Fruit fly (Drosophila melanogaster) whole organism, prepupa: ENCODE measurements around the gene CG31917.

Source experiments
- Blimp-1 ChIP-seq: fragments of 200-800 bp; sonication (Bioruptor generic); optimal IDR thresholded peaks from 3 replicates; lab custom pipeline; 2017; ENCODE audit warnings: missing biosample characterization, missing genetic modification characterization, mild to moderate bottlenecking, moderate library complexity, missing genetic modification reagents
- CG10631 ChIP-seq: fragments of 200-800 bp; sonication (Bioruptor generic); optimal IDR thresholded peaks from 2 replicates; lab custom pipeline; 2016; ENCODE audit warnings: missing biosample characterization, missing genetic modification characterization
- CG10669 ChIP-seq: fragments of 200-800 bp; sonication (Bioruptor generic); optimal IDR thresholded peaks from 3 replicates; lab custom pipeline; 2018; ENCODE audit warnings: missing biosample characterization, mild to moderate bottlenecking, missing genetic modification characterization, moderate library complexity
- CG11294 ChIP-seq: fragments of 200-800 bp; sonication (Bioruptor generic); IDR thresholded peaks from 2 replicates; pipeline ENCODE4 v1.3.6; 2022; ENCODE audit warnings: missing biosample characterization, missing genetic modification characterization
- CG11762 ChIP-seq: fragments of 200-800 bp; sonication (Bioruptor generic); optimal IDR thresholded peaks from 3 replicates; lab custom pipeline; 2016; ENCODE audit warnings: missing biosample characterization, missing genetic modification characterization; ENCODE audit not compliant: insufficient read depth
- CG11902 ChIP-seq: fragments of 200-800 bp; sonication (Bioruptor generic); optimal IDR thresholded peaks from 3 replicates; lab custom pipeline; 2016; ENCODE audit warnings: missing biosample characterization, missing genetic modification characterization
- CG1621 ChIP-seq: fragments of 200-800 bp; sonication (Bioruptor generic); optimal IDR thresholded peaks from 3 replicates; lab custom pipeline; 2018; ENCODE audit warnings: missing biosample characterization, mild to moderate bottlenecking, missing genetic modification characterization
- CG3032 ChIP-seq: fragments of 200-800 bp; optimal IDR thresholded peaks from 2 replicates; lab custom pipeline; 2019; ENCODE audit warnings: missing biosample characterization, mild to moderate bottlenecking, missing genetic modification characterization, moderate library complexity
- CG31627 ChIP-seq: fragments of 200-800 bp; sonication (Bioruptor generic); optimal IDR thresholded peaks from 3 replicates; lab custom pipeline; 2016; ENCODE audit warnings: missing biosample characterization, missing genetic modification characterization
- CG32006 ChIP-seq: fragments of 200-800 bp; sonication (Bioruptor generic); optimal IDR thresholded peaks from 3 replicates; lab custom pipeline; 2017; ENCODE audit warnings: missing biosample characterization, mild to moderate bottlenecking, missing genetic modification characterization
- CG34406 ChIP-seq: fragments of 200-800 bp; sonication (Bioruptor generic); optimal IDR thresholded peaks from 3 replicates; lab custom pipeline; 2016; ENCODE audit warnings: missing biosample characterization, missing genetic modification characterization
- CG3919 ChIP-seq: fragments of 200-800 bp; sonication (Bioruptor generic); optimal IDR thresholded peaks from 3 replicates; lab custom pipeline; 2016; ENCODE audit warnings: missing biosample characterization, missing genetic modification characterization
- CG4318 ChIP-seq: fragments of 200-800 bp; sonication (Bioruptor generic); optimal IDR thresholded peaks from 3 replicates; lab custom pipeline; 2017; ENCODE audit warnings: missing biosample characterization, mild to moderate bottlenecking, missing genetic modification characterization
- CG6276 ChIP-seq: fragments of 200-800 bp; sonication (Bioruptor generic); optimal IDR thresholded peaks from 2 replicates; lab custom pipeline; 2017; ENCODE audit warnings: missing biosample characterization, mild to moderate bottlenecking, missing genetic modification characterization
- CG6792 ChIP-seq: fragments of 200-800 bp; sonication (Bioruptor generic); optimal IDR thresholded peaks from 3 replicates; lab custom pipeline; 2016; ENCODE audit warnings: missing biosample characterization, missing genetic modification characterization
- CG6808 ChIP-seq: fragments of 200-800 bp; sonication (Bioruptor generic); optimal IDR thresholded peaks from 3 replicates; lab custom pipeline; 2017; ENCODE audit warnings: missing biosample characterization, missing genetic modification characterization, mild to moderate bottlenecking, moderate library complexity, missing genetic modification reagents
- CG7368 ChIP-seq: fragments of 200-800 bp; sonication (Bioruptor generic); optimal IDR thresholded peaks from 3 replicates; lab custom pipeline; 2016; ENCODE audit warnings: missing biosample characterization, missing genetic modification characterization
- CG8119 ChIP-seq: fragments of 200-800 bp; sonication (Bioruptor generic); IDR thresholded peaks from 3 replicates; pipeline ENCODE4 v1.3.6; 2022; ENCODE audit warnings: missing biosample characterization, missing genetic modification characterization
- CG8319 ChIP-seq: fragments of 200-800 bp; sonication (Bioruptor generic); optimal IDR thresholded peaks from 3 replicates; lab custom pipeline; 2016; ENCODE audit warnings: missing biosample characterization, missing genetic modification characterization
- CG8632 ChIP-seq: fragments of 200-800 bp; sonication (Bioruptor generic); optimal IDR thresholded peaks from 3 replicates; lab custom pipeline; 2016; ENCODE audit warnings: missing biosample characterization, missing genetic modification characterization
- CG9139 ChIP-seq: fragments of 200-800 bp; sonication (Bioruptor generic); optimal IDR thresholded peaks from 3 replicates; lab custom pipeline; 2017; ENCODE audit warnings: missing biosample characterization, mild to moderate bottlenecking, missing genetic modification characterization
- Eip75B ChIP-seq: fragments of 200-800 bp; sonication (Bioruptor generic); optimal IDR thresholded peaks from 3 replicates; lab custom pipeline; 2016; ENCODE audit warnings: missing biosample characterization, missing genetic modification characterization
- Eip78C ChIP-seq: fragments of 200-800 bp; sonication (Bioruptor generic); peaks from one replicate; lab custom pipeline; 2016; ENCODE audit warnings: missing biosample characterization, missing genetic modification characterization
- Ets21C ChIP-seq: fragments of 200-800 bp; sonication (Bioruptor generic); optimal IDR thresholded peaks from 3 replicates; lab custom pipeline; 2016; ENCODE audit warnings: missing biosample characterization, missing genetic modification characterization
- Ets96B ChIP-seq: fragments of 200-800 bp; optimal IDR thresholded peaks from 2 replicates; lab custom pipeline; 2019; ENCODE audit warnings: missing biosample characterization, mild to moderate bottlenecking, missing genetic modification characterization, moderate library complexity
- Gug ChIP-seq: fragments of 200-800 bp; sonication (Bioruptor generic); IDR thresholded peaks from 2 replicates; pipeline ENCODE4 v1.3.6; 2022; ENCODE audit warnings: missing biosample characterization, missing genetic modification characterization
- Hr38 ChIP-seq: sonication (Bioruptor generic); optimal IDR thresholded peaks from 2 replicates; lab custom pipeline; 2016; ENCODE audit warnings: missing biosample characterization, missing genetic modification characterization
- Hr39 ChIP-seq: fragments of 200-800 bp; sonication (Bioruptor generic); optimal IDR thresholded peaks from 2 replicates; lab custom pipeline; 2016; ENCODE audit warnings: missing biosample characterization, missing genetic modification characterization
- Hr4 ChIP-seq: fragments of 200-800 bp; sonication (Bioruptor generic); optimal IDR thresholded peaks from 3 replicates; lab custom pipeline; 2016; ENCODE audit warnings: missing biosample characterization, missing genetic modification characterization
- Met ChIP-seq: fragments of 200-800 bp; sonication (Bioruptor generic); optimal IDR thresholded peaks from 3 replicates; lab custom pipeline; 2016; ENCODE audit warnings: missing biosample characterization, missing genetic modification characterization
- OdsH ChIP-seq: fragments of 200-800 bp; sonication (Bioruptor generic); optimal IDR thresholded peaks from 3 replicates; lab custom pipeline; 2016; ENCODE audit warnings: missing biosample characterization, missing genetic modification characterization
- Smox ChIP-seq: fragments of 200-800 bp; sonication (Bioruptor generic); optimal IDR thresholded peaks from 3 replicates; lab custom pipeline; 2016; ENCODE audit warnings: missing biosample characterization, missing genetic modification characterization
- Sox102F ChIP-seq: fragments of 200-800 bp; sonication (Bioruptor generic); optimal IDR thresholded peaks from 2 replicates; lab custom pipeline; 2016; ENCODE audit warnings: missing biosample characterization, mild to moderate bottlenecking, missing genetic modification characterization
- Sox14 ChIP-seq: fragments of 200-800 bp; sonication (Bioruptor generic); optimal IDR thresholded peaks from 3 replicates; lab custom pipeline; 2016; ENCODE audit warnings: missing biosample characterization, missing genetic modification characterization
- Sox15 ChIP-seq: fragments of 200-800 bp; sonication (Bioruptor generic); optimal IDR thresholded peaks from 3 replicates; lab custom pipeline; 2016; ENCODE audit warnings: missing biosample characterization, missing genetic modification characterization
- achi ChIP-seq: fragments of 200-800 bp; sonication (Bioruptor generic); optimal IDR thresholded peaks from 3 replicates; lab custom pipeline; 2016; ENCODE audit warnings: missing biosample characterization, missing genetic modification characterization
- acj6 ChIP-seq: fragments of 200-800 bp; sonication (Bioruptor generic); optimal IDR thresholded peaks from 3 replicates; lab custom pipeline; 2016; ENCODE audit warnings: missing biosample characterization, missing genetic modification characterization
- cyc ChIP-seq: fragments of 200-800 bp; sonication (Bioruptor generic); optimal IDR thresholded peaks from 3 replicates; lab custom pipeline; 2016; ENCODE audit warnings: missing biosample characterization, missing genetic modification characterization
- dac ChIP-seq: fragments of 200-800 bp; sonication (Bioruptor generic); optimal IDR thresholded peaks from 2 replicates; lab custom pipeline; 2017; ENCODE audit warnings: missing biosample characterization, mild to moderate bottlenecking, missing genetic modification characterization
- dsx ChIP-seq: fragments of 200-800 bp; optimal IDR thresholded peaks from 3 replicates; lab custom pipeline; 2019; ENCODE audit warnings: missing biosample characterization, mild to moderate bottlenecking, missing genetic modification characterization, moderate library complexity; ENCODE audit not compliant: poor library complexity, severe bottlenecking
- eg ChIP-seq: fragments of 200-800 bp; sonication (Bioruptor generic); IDR thresholded peaks from 3 replicates; pipeline ENCODE4 v1.3.6; 2022; ENCODE audit warnings: missing biosample characterization, missing genetic modification characterization
- esn ChIP-seq: fragments of 200-800 bp; sonication (Bioruptor generic); optimal IDR thresholded peaks from 2 replicates; lab custom pipeline; 2016; ENCODE audit warnings: missing biosample characterization, mild to moderate bottlenecking, missing genetic modification characterization, moderate library complexity
- fd59A ChIP-seq: fragments of 200-800 bp; sonication (Bioruptor generic); optimal IDR thresholded peaks from 2 replicates; lab custom pipeline; 2017; ENCODE audit warnings: missing biosample characterization, mild to moderate bottlenecking, missing genetic modification characterization, missing genetic modification reagents
- fkh ChIP-seq: fragments of 200-800 bp; sonication (Bioruptor generic); optimal IDR thresholded peaks from 3 replicates; lab custom pipeline; 2017; ENCODE audit warnings: missing biosample characterization, mild to moderate bottlenecking, missing genetic modification characterization, moderate library complexity
- lz ChIP-seq: fragments of 200-800 bp; sonication (Bioruptor generic); optimal IDR thresholded peaks from 3 replicates; lab custom pipeline; 2016; ENCODE audit warnings: missing biosample characterization, missing genetic modification characterization
- net ChIP-seq: fragments of 200-800 bp; sonication (Bioruptor generic); optimal IDR thresholded peaks from 3 replicates; lab custom pipeline; 2016; ENCODE audit warnings: missing biosample characterization, missing genetic modification characterization
- pdm3 ChIP-seq: fragments of 200-800 bp; sonication (Bioruptor generic); optimal IDR thresholded peaks from 3 replicates; lab custom pipeline; 2016; ENCODE audit warnings: missing biosample characterization, missing genetic modification characterization
- salr ChIP-seq, 2 experiments: fragments of 200-800 bp; sonication (Bioruptor generic); optimal IDR thresholded peaks; 3 replicates each; lab custom pipeline; 2016 to 2018; ENCODE audit warnings: missing biosample characterization in 2 of 2, missing genetic modification characterization in 2 of 2, mild to moderate bottlenecking in 1 of 2
- spab ChIP-seq: fragments of 200-800 bp; sonication (Bioruptor generic); optimal IDR thresholded peaks from 2 replicates; lab custom pipeline; 2017; ENCODE audit warnings: missing biosample characterization, mild to moderate bottlenecking, missing genetic modification characterization, missing genetic modification reagents
- ss ChIP-seq, 2 experiments: fragments of 200-800 bp; sonication (Bioruptor generic); optimal IDR thresholded peaks; 2 replicates in 1 of 2; 3 replicates in 1 of 2; lab custom pipeline; 2017 to 2018; ENCODE audit warnings: mild to moderate bottlenecking in 2 of 2, missing biosample characterization in 2 of 2, missing genetic modification characterization in 2 of 2, moderate library complexity in 1 of 2
- svp ChIP-seq: fragments of 200-800 bp; sonication (Bioruptor generic); peaks from one replicate; lab custom pipeline; 2016; ENCODE audit warnings: missing biosample characterization, missing genetic modification characterization
- topi ChIP-seq: fragments of 200-800 bp; sonication (Bioruptor generic); optimal IDR thresholded peaks from 3 replicates; lab custom pipeline; 2016; ENCODE audit warnings: missing biosample characterization, missing genetic modification characterization
- vri ChIP-seq: fragments of 200-800 bp; sonication (Bioruptor generic); optimal IDR thresholded peaks from 3 replicates; lab custom pipeline; 2016; ENCODE audit warnings: missing biosample characterization, mild to moderate bottlenecking, missing genetic modification characterization

Gene CG31917

dm6 chr2L:5010784-5011260 lies at the start of gene CG31917, which contains the start of the genes Tfb5 and SelT:
TSS of gene CG31917 (minus strand) at chr2L:5010834.
TSS of gene Tfb5 (minus strand) at chr2L:5010834.
TSS of gene SelT (plus strand) at chr2L:5010922.
- TF ChIP-seq CG11762 (GFP tag; lab: Kevin White, UChicago) (no peak), CG6276 (GFP tag; lab: Kevin White, UChicago) (no peak), Gug (no peak), salr (GFP tag; optimal IDR thresholded peaks at IDR 0.05; lab: Kevin White, UChicago) (no peak), achi (GFP tag; lab: Kevin White, UChicago) (peak; percentile 33), Eip75B (GFP tag; lab: Kevin White, UChicago) (no peak), topi (peak; percentile 43), CG10631 (GFP tag; lab: Kevin White, UChicago) (no peak), svp (GFP tag; lab: Kevin White, UChicago) (peak; percentile 86), Met (GFP tag; lab: Kevin White, UChicago) (no peak), Hr38 (GFP tag; lab: Kevin White, UChicago) (no peak), CG8319 (GFP tag; lab: Kevin White, UChicago) (no peak), CG3919 (no peak), CG6792 (GFP tag; lab: Kevin White, UChicago) (peak; percentile 42), Blimp-1 (GFP tag; lab: Kevin White, UChicago) (no peak), Ets21C (GFP tag; lab: Kevin White, UChicago) (peak; percentile 54), CG6808 (no peak), net (no peak), ss (GFP tag; optimal IDR thresholded peaks at IDR 0.05; lab: Kevin White, UChicago) (no peak), fkh (GFP tag; lab: Kevin White, UChicago) (no peak), spab (no peak), Sox102F (GFP tag; lab: Kevin White, UChicago) (no peak), esn (GFP tag; lab: Kevin White, UChicago) (peak; percentile 73), CG1621 (no peak), acj6 (peak; percentile 65), lz (peak; percentile 65), eg (GFP tag; lab: Robert Waterston, UW) (peak; percentile 63; the same call in 2 of the 3 replicates), CG32006 (GFP tag; lab: Kevin White, UChicago) (no peak), Sox15 (GFP tag; lab: Kevin White, UChicago) (peak; percentile 31), CG34406 (GFP tag; lab: Kevin White, UChicago) (peak; percentile 5), CG31627 (GFP tag; lab: Kevin White, UChicago) (peak; percentile 58), Hr4 (GFP tag; lab: Kevin White, UChicago) (no peak), Smox (GFP tag; lab: Kevin White, UChicago) (peak; percentile 59), OdsH (GFP tag; lab: Kevin White, UChicago) (no peak), CG8632 (GFP tag; lab: Kevin White, UChicago) (no peak), CG8119 (no peak), CG11902 (peak; percentile 1), Hr39 (GFP tag; lab: Kevin White, UChicago) (peak; percentile 65), vri (no peak), CG10669 (no peak), dac (GFP tag; lab: Kevin White, UChicago) (no peak), Eip78C (GFP tag; lab: Kevin White, UChicago) (no peak), CG4318 (GFP tag; lab: Kevin White, UChicago) (no peak), CG11294 (no peak), dsx (GFP tag; lab: Kevin White, UChicago) (no peak), pdm3 (no peak), fd59A (GFP tag; lab: Kevin White, UChicago) (no peak), CG7368 (GFP tag; lab: Kevin White, UChicago) (no peak), Sox14 (GFP tag; lab: Kevin White, UChicago) (peak; percentile 50), cyc (GFP tag; lab: Kevin White, UChicago) (peak; percentile 58), CG9139 (GFP tag; lab: Kevin White, UChicago) (no peak), Ets96B (tag; lab: Kevin White, UChicago) (peak; percentile 52), CG3032 (tag; lab: Kevin White, UChicago) (peak; percentile 48)
